Fruit fly (Drosophila melanogaster): ENCODE results near the gene CG44362.

DNA sequence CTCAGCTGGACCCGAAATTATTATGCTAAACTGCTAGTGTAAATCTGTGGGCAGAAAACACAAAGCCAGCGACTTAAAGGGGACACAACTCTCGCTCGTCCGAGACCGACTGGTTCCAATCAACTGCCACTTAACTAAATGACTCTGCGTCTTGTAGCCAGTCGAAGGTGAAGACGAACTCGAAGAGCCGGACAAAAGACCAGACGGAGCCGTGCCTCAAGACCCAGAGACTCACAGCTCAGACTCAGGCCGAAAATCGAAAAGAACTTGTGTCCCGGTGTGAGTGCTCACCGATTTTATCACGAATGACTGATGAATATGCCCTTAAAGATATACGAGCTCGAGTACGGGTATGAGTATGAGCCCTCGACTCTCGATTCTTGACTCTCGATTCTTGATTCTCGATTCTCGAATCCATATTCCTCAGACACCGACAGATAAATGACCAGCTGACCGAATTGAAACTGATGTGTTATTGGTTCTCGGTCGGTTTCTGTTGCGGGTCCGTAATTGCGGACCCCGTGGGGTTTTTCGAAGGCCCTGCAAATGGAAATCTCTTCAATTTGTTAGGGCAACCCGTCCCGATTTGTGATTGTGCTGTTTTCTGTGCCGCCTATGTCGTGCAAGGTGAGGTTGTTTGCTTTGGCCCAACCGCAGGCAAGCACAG, 9.3 kb downstream of the CG44362 start:
- TF ChIP-seq Sp1 (GFP tag; optimal IDR thresholded peaks at IDR 0.05) (no peak), Myc (optimal IDR thresholded peaks at IDR 0.05) (no peak), Abd-B (GFP tag; optimal IDR thresholded peaks at IDR 0.05) (no peak), jim (GFP tag; optimal IDR thresholded peaks at IDR 0.05) (no peak), CrebA (GFP tag; optimal IDR thresholded peaks at IDR 0.05; ENCODE audit: borderline replicate concordance) (no peak), Jra (GFP tag; optimal IDR thresholded peaks at IDR 0.05) (no peak), Mio (GFP tag; optimal IDR thresholded peaks at IDR 0.05) (no peak), lola (GFP tag; optimal IDR thresholded peaks at IDR 0.05) (no peak)

Data from whole organism, wandering third instar larva.